Worm (Caenorhabditis elegans) whole organism, L4/young adult: ENCODE data around the gene taf-8.

ENCODE experiments used
- W03F9.2 ChIP-seq: fragments of 150-350 bp; optimal IDR thresholded peaks from 2 replicates; lab custom pipeline; 2014; ENCODE audit warnings: missing biosample characterization, missing genetic modification characterization
- dao-5 ChIP-seq: sonication (generic microtip); optimal IDR thresholded peaks from 2 replicates; lab custom pipeline; 2016; ENCODE audit warnings: missing genotype, missing genetic modification characterization, moderate library complexity, missing compliant biosample characterization
- him-1 ChIP-seq: sonication (generic microtip); optimal IDR thresholded peaks from 2 replicates; lab custom pipeline; 2016; ENCODE audit warnings: missing genotype, missing genetic modification reagents, missing genetic modification characterization, missing compliant biosample characterization

DNA sequence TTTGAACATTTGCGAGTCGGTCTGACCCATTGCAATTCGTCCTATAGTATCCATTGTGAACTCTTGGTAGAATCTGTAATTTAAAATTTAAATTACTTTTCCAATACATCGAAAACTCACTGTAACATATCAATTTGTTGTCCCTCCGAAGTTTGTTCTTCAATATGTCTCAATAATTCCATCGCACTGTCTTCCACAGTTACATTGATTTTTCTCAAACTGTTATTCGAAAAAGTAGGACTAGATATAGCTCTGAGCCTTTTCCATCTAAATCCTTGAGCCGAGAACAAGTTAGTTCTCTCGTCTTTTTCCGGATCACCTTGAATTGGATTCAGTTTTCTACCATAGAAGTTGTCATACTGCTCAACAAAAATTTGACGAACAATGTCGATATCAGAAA is 7.0 kb upstream of the taf-8 start:
- no peak for TF ChIP-seq W03F9.2 (tag; lab: Kevin White, UChicago)
- TF ChIP-seq dao-5 (tag; lab: Kevin White, UChicago) = no peak
- TF ChIP-seq him-1 (tag; lab: Kevin White, UChicago) = no peak
